Worm (Caenorhabditis elegans) whole organism, young adult: ENCODE measurements around the gene C49C3.20.

Experiments
- B0019.2 ChIP-seq: fragments of 200-800 bp; sonication (Bioruptor generic); conservative IDR thresholded peaks from 2 replicates; pipeline ENCODE4 v1.3.6; 2022; ENCODE audit warnings: missing genetic modification reagents, missing genetic modification characterization, missing compliant biosample characterization
- B0336.3 ChIP-seq: fragments of 200-800 bp; sonication (Bioruptor generic); IDR thresholded peaks from 2 replicates; pipeline ENCODE4 v1.3.6; 2022; ENCODE audit warnings: missing genetic modification characterization, missing compliant biosample characterization
- C17E4.6 ChIP-seq: fragments of 200-800 bp; sonication (Bioruptor generic); IDR thresholded peaks from 2 replicates; pipeline ENCODE4 v1.3.6; 2022; ENCODE audit warnings: missing genetic modification reagents, missing genetic modification characterization, missing compliant biosample characterization
- D2030.7 ChIP-seq: fragments of 200-800 bp; sonication (Bioruptor generic); IDR thresholded peaks from 2 replicates; pipeline ENCODE4 v1.3.6; 2022; ENCODE audit warnings: missing genetic modification reagents, missing genetic modification characterization, missing compliant biosample characterization
- F22D6.2 ChIP-seq: sonication (generic microtip); optimal IDR thresholded peaks from 2 replicates; lab custom pipeline; 2016; ENCODE audit warnings: mild to moderate bottlenecking, missing genetic modification characterization, missing compliant biosample characterization
- F55B11.4 ChIP-seq: sonication (generic microtip); optimal IDR thresholded peaks from 2 replicates; lab custom pipeline; 2016; ENCODE audit warnings: missing compliant biosample characterization, missing genetic modification characterization, borderline replicate concordance; ENCODE audit not compliant: insufficient read depth
- K11D2.4 ChIP-seq: fragments of 200-800 bp; sonication (Bioruptor generic); IDR thresholded peaks from 2 replicates; pipeline ENCODE4 v1.3.6; 2022; ENCODE audit warnings: missing genetic modification reagents, missing genetic modification characterization, missing compliant biosample characterization
- K12H6.12 ChIP-seq: fragments of 200-800 bp; sonication (Bioruptor generic); optimal IDR thresholded peaks from 2 replicates; lab custom pipeline; 2018; ENCODE audit warnings: mild to moderate bottlenecking, missing genetic modification characterization, missing compliant biosample characterization
- Y53G8AR.9 ChIP-seq: fragments of 200-800 bp; sonication (Bioruptor generic); conservative IDR thresholded peaks from 2 replicates; pipeline ENCODE4 v1.3.6; 2022; ENCODE audit warnings: missing genetic modification reagents, missing genetic modification characterization, missing compliant biosample characterization
- Y95B8A.8 ChIP-seq: fragments of 200-800 bp; sonication (Bioruptor generic); IDR thresholded peaks from 2 replicates; pipeline ENCODE4 v1.3.6; 2022; ENCODE audit warnings: missing genetic modification reagents, missing genetic modification characterization, missing compliant biosample characterization
- akir-1 ChIP-seq: fragments of 200-800 bp; sonication (Bioruptor generic); optimal IDR thresholded peaks from 2 replicates; lab custom pipeline; 2018; ENCODE audit warnings: mild to moderate bottlenecking, missing genetic modification characterization, moderate library complexity, missing compliant biosample characterization
- aptf-3 ChIP-seq: fragments of 200-800 bp; sonication (Bioruptor generic); IDR thresholded peaks from 2 replicates; pipeline ENCODE4 v1.3.6; 2022; ENCODE audit warnings: missing genetic modification characterization, missing compliant biosample characterization
- atf-7 ChIP-seq: sonication (generic microtip); optimal IDR thresholded peaks from 2 replicates; lab custom pipeline; 2017; ENCODE audit warnings: mild to moderate bottlenecking, missing genetic modification characterization, missing compliant biosample characterization
- athp-1 ChIP-seq: sonication (generic microtip); optimal IDR thresholded peaks from 2 replicates; lab custom pipeline; 2017; ENCODE audit warnings: mild to moderate bottlenecking, missing genetic modification characterization, missing compliant biosample characterization
- attf-6 ChIP-seq: fragments of 200-800 bp; sonication (Bioruptor generic); IDR thresholded peaks from 2 replicates; pipeline ENCODE4 v1.3.6; 2022; ENCODE audit warnings: missing genetic modification reagents, missing genetic modification characterization, missing compliant biosample characterization
- cebp-1 ChIP-seq, 2 experiments: fragments of 200-800 bp in 1 of 2; sonication (Bioruptor generic) in 1 of 2; sonication (generic microtip) in 1 of 2; IDR thresholded peaks in 1 of 2; optimal IDR thresholded peaks in 1 of 2; 2 replicates each; pipeline versions ENCODE4 v1.3.6 to Lab custom; 2017 to 2022; ENCODE audit warnings: missing compliant biosample characterization in 2 of 2, missing genetic modification characterization in 2 of 2, mild to moderate bottlenecking in 1 of 2, missing genetic modification reagents in 1 of 2, moderate library complexity in 1 of 2
- ceh-100 ChIP-seq: fragments of 200-800 bp; sonication (Bioruptor generic); IDR thresholded peaks from 2 replicates; pipeline ENCODE4 v1.3.6; 2022; ENCODE audit warnings: missing genetic modification reagents, missing genetic modification characterization, missing compliant biosample characterization
- ceh-27 ChIP-seq: fragments of 200-800 bp; sonication (Bioruptor generic); optimal IDR thresholded peaks from 2 replicates; lab custom pipeline; 2018; ENCODE audit warnings: mild to moderate bottlenecking, missing genetic modification characterization, moderate library complexity, missing compliant biosample characterization
- ceh-91 ChIP-seq: fragments of 200-800 bp; sonication (Bioruptor generic); IDR thresholded peaks from 2 replicates; pipeline ENCODE4 v1.3.6; 2022; ENCODE audit warnings: missing genetic modification reagents, missing genetic modification characterization, missing compliant biosample characterization
- chd-7 ChIP-seq: sonication (generic microtip); optimal IDR thresholded peaks from 2 replicates; lab custom pipeline; 2016; ENCODE audit warnings: mild to moderate bottlenecking, missing genetic modification characterization, moderate library complexity, missing compliant biosample characterization
- die-1 ChIP-seq: sonication (generic microtip); optimal IDR thresholded peaks from 2 replicates; lab custom pipeline; 2016; ENCODE audit warnings: missing genotype, mild to moderate bottlenecking, missing genetic modification characterization, missing compliant biosample characterization
- dox-1 ChIP-seq: fragments of 200-800 bp; sonication (Bioruptor generic); IDR thresholded peaks from 2 replicates; pipeline ENCODE4 v1.3.6; 2022; ENCODE audit warnings: missing genetic modification reagents, missing genetic modification characterization, missing compliant biosample characterization
- efl-1 ChIP-seq: fragments of 150-350 bp; optimal IDR thresholded peaks from 2 replicates; lab custom pipeline; 2014; ENCODE audit warnings: missing biosample characterization, missing genetic modification reagents, missing genetic modification characterization
- egl-44 ChIP-seq: fragments of 200-800 bp; sonication (Bioruptor generic); IDR thresholded peaks from 2 replicates; pipeline ENCODE4 v1.3.6; 2022; ENCODE audit warnings: missing genetic modification reagents, missing genetic modification characterization, missing compliant biosample characterization
- egrh-3 ChIP-seq: fragments of 200-800 bp; sonication (Bioruptor generic); IDR thresholded peaks from 2 replicates; pipeline ENCODE4 v1.3.6; 2022; ENCODE audit warnings: missing genetic modification reagents, missing genetic modification characterization, missing compliant biosample characterization
- gei-17 ChIP-seq: fragments of 200-800 bp; sonication (Bioruptor generic); optimal IDR thresholded peaks from 2 replicates; lab custom pipeline; 2018; ENCODE audit warnings: mild to moderate bottlenecking, missing genetic modification characterization, missing compliant biosample characterization
- hsf-1 ChIP-seq: fragments of 200-800 bp; sonication (Bioruptor generic); IDR thresholded peaks from 2 replicates; pipeline ENCODE4 v1.3.6; 2022; ENCODE audit warnings: missing genetic modification reagents, missing genetic modification characterization, missing compliant biosample characterization
- lin-26 ChIP-seq: fragments of 200-800 bp; sonication (Bioruptor generic); IDR thresholded peaks from 2 replicates; pipeline ENCODE4 v1.3.6; 2022; ENCODE audit warnings: missing genetic modification reagents, missing genetic modification characterization, missing compliant biosample characterization
- lin-54 ChIP-seq: fragments of 200-800 bp; sonication (Bioruptor generic); optimal IDR thresholded peaks from 2 replicates; lab custom pipeline; 2018; ENCODE audit warnings: mild to moderate bottlenecking, missing genetic modification characterization, missing compliant biosample characterization
- lsl-1 ChIP-seq: fragments of 200-800 bp; sonication (Bioruptor generic); optimal IDR thresholded peaks from 2 replicates; lab custom pipeline; 2018; ENCODE audit warnings: mild to moderate bottlenecking, missing genetic modification characterization, moderate library complexity, missing compliant biosample characterization
- madf-10 ChIP-seq: sonication (generic microtip); optimal IDR thresholded peaks from 2 replicates; lab custom pipeline; 2016; ENCODE audit warnings: mild to moderate bottlenecking, missing genetic modification characterization, missing compliant biosample characterization
- madf-6 ChIP-seq: fragments of 200-800 bp; sonication (Bioruptor generic); IDR thresholded peaks from 2 replicates; pipeline ENCODE4 v1.3.6; 2022; ENCODE audit warnings: missing genetic modification reagents, missing genetic modification characterization, missing compliant biosample characterization
- mes-4 ChIP-seq: sonication (generic microtip); optimal IDR thresholded peaks from 2 replicates; lab custom pipeline; 2016; ENCODE audit warnings: missing genotype, missing genetic modification characterization, missing compliant biosample characterization
- nfya-2 ChIP-seq: fragments of 200-800 bp; sonication (Bioruptor generic); IDR thresholded peaks from 2 replicates; pipeline ENCODE4 v1.3.6; 2022; ENCODE audit warnings: missing genetic modification reagents, missing genetic modification characterization, missing compliant biosample characterization
- nfyb-1 ChIP-seq: fragments of 200-800 bp; sonication (Bioruptor generic); IDR thresholded peaks from 2 replicates; pipeline ENCODE4 v1.3.6; 2022; ENCODE audit warnings: missing genetic modification reagents, missing genetic modification characterization, missing compliant biosample characterization
- nhr-179 ChIP-seq: sonication (generic microtip); optimal IDR thresholded peaks from 2 replicates; lab custom pipeline; 2016; ENCODE audit warnings: mild to moderate bottlenecking, missing genetic modification characterization, missing compliant biosample characterization
- nhr-80 ChIP-seq: sonication (generic microtip); optimal IDR thresholded peaks from 2 replicates; lab custom pipeline; 2016; ENCODE audit warnings: missing genetic modification characterization, missing compliant biosample characterization
- pbrm-1 ChIP-seq: fragments of 200-800 bp; sonication (Bioruptor generic); IDR thresholded peaks from 2 replicates; pipeline ENCODE4 v1.3.6; 2022; ENCODE audit warnings: missing genetic modification reagents, missing genetic modification characterization, missing compliant biosample characterization
- pha-4 ChIP-seq: fragments of 150-350 bp; sonication (generic microtip); optimal IDR thresholded peaks from 2 replicates; lab custom pipeline; 2014; ENCODE audit warnings: missing biosample characterization, missing genetic modification reagents, missing genetic modification characterization
- unc-130 ChIP-seq: sonication (generic microtip); optimal IDR thresholded peaks from 2 replicates; lab custom pipeline; 2016; ENCODE audit warnings: missing genetic modification reagents, missing genetic modification characterization, missing compliant biosample characterization
- xnd-1 ChIP-seq: sonication (generic microtip); optimal IDR thresholded peaks from 2 replicates; lab custom pipeline; 2016; ENCODE audit warnings: missing genotype, missing genetic modification reagents, missing genetic modification characterization, missing compliant biosample characterization
- zfh-2 ChIP-seq: fragments of 200-800 bp; sonication (Bioruptor generic); conservative IDR thresholded peaks from 2 replicates; pipeline ENCODE4 v1.3.6; 2022; ENCODE audit warnings: missing genetic modification reagents, missing genetic modification characterization, missing compliant biosample characterization
- ztf-25 ChIP-seq: fragments of 200-800 bp; sonication (Bioruptor generic); IDR thresholded peaks from 2 replicates; pipeline ENCODE4 v1.3.6; 2022; ENCODE audit warnings: missing genetic modification reagents, missing genetic modification characterization, missing compliant biosample characterization

C49C3.20 gene

ce11 chrIV:17279592-17280440 lies 36.5 kb downstream of the C49C3.20 start (continued):
- peak; percentile 67; the same call in 1 of the 2 replicates for TF ChIP-seq madf-6 (GFP tag; lab: Robert Waterston, UW)
- peak; percentile 52; the same call in 1 of the 2 replicates for TF ChIP-seq K11D2.4
- peak; percentile 62; the same call in 1 of the 2 replicates for TF ChIP-seq egl-44 (GFP tag; lab: Robert Waterston, UW)
- TF ChIP-seq lin-54 (GFP tag; lab: Kevin White, UChicago) = peak; percentile 66
- peak; percentile 23 for TF ChIP-seq pbrm-1 (GFP tag; lab: Robert Waterston, UW)
- peak; percentile 4 for TF ChIP-seq dox-1 (GFP tag; lab: Robert Waterston, UW)
- TF ChIP-seq nfyb-1 (GFP tag; lab: Robert Waterston, UW) = 0 out of 2 replicates have a peak, but pooled peaks have one; percentile 9
- peak; percentile 65; the same call in 1 of the 2 replicates for TF ChIP-seq Y95B8A.8 (GFP tag; lab: Robert Waterston, UW)
- TF ChIP-seq hsf-1 (GFP tag; lab: Robert Waterston, UW) = peak; percentile 77
- 0 out of 2 replicates have a peak, but pooled peaks have one; percentile 24 for TF ChIP-seq nfya-2
- TF ChIP-seq aptf-3 (GFP tag; lab: Robert Waterston, UW) = 0 out of 2 replicates have a peak, but pooled peaks have one; percentile 8
- TF ChIP-seq C17E4.6 (GFP tag; lab: Robert Waterston, UW) = 0 out of 2 replicates have a peak, but pooled peaks have one; percentile 12
- TF ChIP-seq lsl-1 (GFP tag; lab: Kevin White, UChicago) = peak; percentile 37
- TF ChIP-seq akir-1 (GFP tag; lab: Kevin White, UChicago) = no peak
- 0 out of 2 replicates have a peak, but pooled peaks have one; percentile 31 for TF ChIP-seq B0019.2 (GFP tag; lab: Robert Waterston, UW)
- TF ChIP-seq nhr-80 (tag; lab: Kevin White, UChicago) = no peak
- TF ChIP-seq Y53G8AR.9 (GFP tag; lab: Robert Waterston, UW) = peak; percentile 70
- TF ChIP-seq mes-4 (tag; lab: Kevin White, UChicago) = no peak
- peak; percentile 7; the same call in 1 of the 2 replicates for TF ChIP-seq cebp-1 (GFP tag; IDR thresholded peaks at IDR 0.05; lab: Robert Waterston, UW)
- TF ChIP-seq cebp-1 (tag; optimal IDR thresholded peaks at IDR 0.05; lab: Kevin White, UChicago) = peak; percentile 33
- TF ChIP-seq die-1 (tag; lab: Kevin White, UChicago) = peak; percentile 41
- peak; percentile 30 for TF ChIP-seq atf-7
- no peak for TF ChIP-seq unc-130 (GFP tag; lab: Kevin White, UChicago)
- peak; percentile 68 for TF ChIP-seq zfh-2
- no peak for TF ChIP-seq efl-1 (GFP tag; lab: Kevin White, UChicago)
- peak; percentile 0 for TF ChIP-seq K12H6.12
- TF ChIP-seq athp-1 (tag; lab: Kevin White, UChicago) = peak; percentile 52
- no peak for TF ChIP-seq egrh-3 (GFP tag; lab: Robert Waterston, UW)

- TF ChIP-seq madf-10 (tag; lab: Kevin White, UChicago) (no peak), unc-130 (GFP tag; lab: Kevin White, UChicago) (no peak), lin-26 (GFP tag; lab: Robert Waterston, UW) (no peak; the same call in 1 of the 2 replicates), chd-7 (tag; lab: Kevin White, UChicago) (no peak), Y95B8A.8 (GFP tag; lab: Robert Waterston, UW) (0 out of 2 replicates have a peak, but pooled peaks have one; percentile 66), ceh-91 (GFP tag; lab: Robert Waterston, UW) (no peak), pha-4 (tag; lab: Kevin White, UChicago) (no peak), dox-1 (GFP tag; lab: Robert Waterston, UW) (peak; percentile 48), attf-6 (GFP tag; lab: Robert Waterston, UW) (peak; percentile 63; the same call in 1 of the 2 replicates), F55B11.4 (tag; lab: Kevin White, UChicago) (peak; percentile 12), B0336.3 (GFP tag; lab: Robert Waterston, UW) (peak; percentile 13), F22D6.2 (no peak), ztf-25 (GFP tag; lab: Robert Waterston, UW) (0 out of 2 replicates have a peak, but pooled peaks have one; percentile 41), ceh-27 (peak; percentile 40), pbrm-1 (GFP tag; lab: Robert Waterston, UW) (no peak), D2030.7 (0 out of 2 replicates have a peak, but pooled peaks have one; percentile 20), ceh-100 (GFP tag; lab: Robert Waterston, UW) (peak; percentile 10; the same call in 1 of the 2 replicates), nhr-179 (no peak), gei-17 (GFP tag; lab: Kevin White, UChicago) (no peak), xnd-1 (no peak)
These were observed 37.3 kb downstream of the C49C3.20 start, which contains the start of gene hsp-1 for ce11 chrIV:17278861-17279591. Gene hsp-1, plus strand, starts transcription at chrIV:17278959.
